Worm (Caenorhabditis elegans): Measurements from ENCODE around the gene odr-7.

DNA sequence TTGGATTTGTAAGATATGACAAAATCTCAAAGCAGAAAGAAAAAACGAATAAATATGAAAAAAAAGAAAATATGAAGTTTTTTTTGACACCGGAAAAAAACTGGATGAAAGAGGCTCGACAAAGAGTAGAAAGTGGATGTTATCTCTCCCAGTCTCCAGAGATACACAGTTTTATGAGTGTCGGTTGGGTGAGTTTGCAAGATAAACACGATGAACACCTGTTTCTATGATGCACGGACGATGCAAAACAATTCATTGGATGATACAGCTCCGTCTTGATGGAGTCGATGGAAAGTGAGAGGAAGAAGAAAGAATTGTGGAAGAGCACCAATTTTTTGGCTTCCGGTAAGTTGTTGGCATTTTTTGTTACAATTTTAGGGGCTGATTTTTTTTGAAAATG lies 45.6 kb downstream of the odr-7 start:
- TF ChIP-seq dve-1 (tag; optimal IDR thresholded peaks at IDR 0.05) (no peak), tbx-2 (tag; optimal IDR thresholded peaks at IDR 0.05) (no peak), gmeb-2 (tag; optimal IDR thresholded peaks at IDR 0.05) (no peak), ama-1 (optimal IDR thresholded peaks at IDR 0.05) (no peak), unc-55 (GFP tag; optimal IDR thresholded peaks at IDR 0.05) (no peak), ceh-14 (tag; optimal IDR thresholded peaks at IDR 0.05) (no peak), sox-4 (tag; optimal IDR thresholded peaks at IDR 0.05) (no peak), Y22D7AL.16 (tag; optimal IDR thresholded peaks at IDR 0.05) (no peak), pros-1 (tag; optimal IDR thresholded peaks at IDR 0.05) (no peak), ztf-16 (tag; optimal IDR thresholded peaks at IDR 0.05) (no peak)

All from whole organism, late embryonic.